Fruit fly (Drosophila melanogaster): ENCODE data around the gene Cpr67B.
A peak's percentile ranks its signal among the peaks of the same experiment; 100 is the strongest.

DNA sequence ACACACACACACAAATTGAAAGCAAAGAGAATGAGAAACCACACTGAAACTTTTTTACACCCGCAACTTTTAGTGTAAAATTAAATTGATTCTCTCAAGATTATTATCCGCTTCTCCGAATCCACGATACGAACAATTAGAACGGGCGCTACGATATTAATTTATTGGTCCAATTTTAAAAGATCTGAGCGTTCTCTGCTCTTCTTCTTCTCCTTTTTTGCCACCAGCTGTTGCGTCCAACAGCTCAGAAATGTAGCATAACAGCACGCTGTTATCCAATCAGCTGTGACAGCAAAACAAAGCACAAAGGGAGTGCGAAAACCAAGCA is 45.9 kb upstream of the Cpr67B start, which contains the start of the genes UGP and Svip:
- TF ChIP-seq CG14711 (tag; optimal IDR thresholded peaks at IDR 0.05) (peak; percentile 63), ovo (GFP tag; optimal IDR thresholded peaks at IDR 0.05) (no peak), kay (GFP tag; ENCODE audit: borderline replicate concordance) (peak; percentile 76), Clk (GFP tag; optimal IDR thresholded peaks at IDR 0.05) (no peak), Crg-1 (GFP tag; optimal IDR thresholded peaks at IDR 0.05) (no peak), pad (GFP tag; optimal IDR thresholded peaks at IDR 0.05) (no peak), CG12768 (GFP tag; optimal IDR thresholded peaks at IDR 0.05) (no peak), CG1620 (GFP tag; optimal IDR thresholded peaks at IDR 0.05) (no peak), cnc (optimal IDR thresholded peaks at IDR 0.05) (no peak), Mnt (GFP tag; optimal IDR thresholded peaks at IDR 0.05) (peak; percentile 49)

Measured in whole organism, adult.